Fruit fly (Drosophila melanogaster): Measurements from ENCODE around the gene wkd.

wkd gene

dm6 chr3R:11617849-11618248 is 36.5 kb downstream of the wkd start (continued):
- TF ChIP-seq CG33213 (GFP tag; optimal IDR thresholded peaks at IDR 0.05) (no peak), CG17612 (GFP tag; IDR thresholded peaks at IDR 0.05) (no peak)

dm6 chr3R:11618879-11619278 is 37.5 kb downstream of the wkd start:
- peak; percentile 72 for TF ChIP-seq crol (GFP tag; IDR thresholded peaks at IDR 0.05)
- TF ChIP-seq sisA (GFP tag; IDR thresholded peaks at IDR 0.05) = no peak
- TF ChIP-seq Poxn (GFP tag; IDR thresholded peaks at IDR 0.05) = no peak
- no peak for TF ChIP-seq oc (tag; optimal IDR thresholded peaks at IDR 0.05)
- no peak for TF ChIP-seq Ets97D (GFP tag; optimal IDR thresholded peaks at IDR 0.05)
- TF ChIP-seq Stat92E (GFP tag; optimal IDR thresholded peaks at IDR 0.05) = no peak
- TF ChIP-seq Hr51 (GFP tag; optimal IDR thresholded peaks at IDR 0.05) = no peak
- TF ChIP-seq nerfin-1 (tag; optimal IDR thresholded peaks at IDR 0.05) = peak; percentile 72
- no peak for TF ChIP-seq CG13296 (GFP tag; optimal IDR thresholded peaks at IDR 0.05)
- TF ChIP-seq CG31388 (GFP tag; optimal IDR thresholded peaks at IDR 0.05) = no peak
- no peak for TF ChIP-seq slbo (GFP tag; IDR thresholded peaks at IDR 0.05)
- TF ChIP-seq CG12744 (GFP tag; optimal IDR thresholded peaks at IDR 0.05) = no peak
- TF ChIP-seq dpn (GFP tag; optimal IDR thresholded peaks at IDR 0.05) = no peak
- peak; percentile 4 for TF ChIP-seq zen (tag; optimal IDR thresholded peaks at IDR 0.05)
- TF ChIP-seq CG11560 (tag; IDR thresholded peaks at IDR 0.05) = no peak
- TF ChIP-seq schlank (tag; optimal IDR thresholded peaks at IDR 0.05) = no peak
- no peak for TF ChIP-seq CG1233 (GFP tag; optimal IDR thresholded peaks at IDR 0.05)
- TF ChIP-seq CG11093 (GFP tag; IDR thresholded peaks at IDR 0.05) = no peak
- TF ChIP-seq CG12769 (tag; optimal IDR thresholded peaks at IDR 0.05) = no peak
- peak; percentile 97 for TF ChIP-seq CG15073 (GFP tag; optimal IDR thresholded peaks at IDR 0.05)
- no peak for TF ChIP-seq CG4360 (GFP tag; IDR thresholded peaks at IDR 0.05)
- TF ChIP-seq chm (GFP tag; IDR thresholded peaks at IDR 0.05) = peak; percentile 55; the same call in 1 of the 2 replicates
- TF ChIP-seq D (optimal IDR thresholded peaks at IDR 0.05) = peak; percentile 17
- TF ChIP-seq D (GFP tag; optimal IDR thresholded peaks at IDR 0.05) = no peak
- no peak for TF ChIP-seq CG6765 (GFP tag; optimal IDR thresholded peaks at IDR 0.05)
- 0 out of 3 replicates have a peak, but pooled peaks have one; percentile 46 for TF ChIP-seq CG2199 (GFP tag; IDR thresholded peaks at IDR 0.05)
- no peak for TF ChIP-seq pros (GFP tag; optimal IDR thresholded peaks at IDR 0.05)
- TF ChIP-seq bbx (GFP tag; IDR thresholded peaks at IDR 0.05; ENCODE audit: partially characterized antibody) = no peak
- no peak for TF ChIP-seq dmrt11E (tag; optimal IDR thresholded peaks at IDR 0.05)
- TF ChIP-seq gro (GFP tag; optimal IDR thresholded peaks at IDR 0.05) = no peak
- no peak for TF ChIP-seq CG10267 (tag; optimal IDR thresholded peaks at IDR 0.05)
- TF ChIP-seq Spps (tag; optimal IDR thresholded peaks at IDR 0.05) = no peak
- no peak for TF ChIP-seq pan (optimal IDR thresholded peaks at IDR 0.05)
- peak in 1 of 2 experiments; percentile 21 for TF ChIP-seq pan (GFP tag; optimal IDR thresholded peaks at IDR 0.05 in 1 of 2, IDR thresholded peaks at IDR 0.05 in 1 of 2)
- no peak for TF ChIP-seq mam (GFP tag; optimal IDR thresholded peaks at IDR 0.05)
- TF ChIP-seq Doc2 (GFP tag; IDR thresholded peaks at IDR 0.05) = no peak
- no peak for TF ChIP-seq Asciz (GFP tag; optimal IDR thresholded peaks at IDR 0.05)
- TF ChIP-seq E2f2 (GFP tag; IDR thresholded peaks at IDR 0.05) = no peak
- no peak for TF ChIP-seq CG32532 (GFP tag; IDR thresholded peaks at IDR 0.05)
- TF ChIP-seq ro (GFP tag; IDR thresholded peaks at IDR 0.05) = no peak
- no peak for TF ChIP-seq CG1603 (tag; optimal IDR thresholded peaks at IDR 0.05)
- no peak for TF ChIP-seq CG13775 (GFP tag; optimal IDR thresholded peaks at IDR 0.05)
- TF ChIP-seq dysf (GFP tag; IDR thresholded peaks at IDR 0.05) = 0 out of 3 replicates have a peak, but pooled peaks have one; percentile 8
- 0 out of 2 replicates have a peak, but pooled peaks have one; percentile 9 for TF ChIP-seq CG1024 (GFP tag; IDR thresholded peaks at IDR 0.05)
- TF ChIP-seq croc (GFP tag; conservative IDR thresholded peaks at IDR 0.05) = no peak
- peak; percentile 1 for TF ChIP-seq CG8388 (GFP tag; optimal IDR thresholded peaks at IDR 0.05)
- TF ChIP-seq so (GFP tag; IDR thresholded peaks at IDR 0.05) = no peak
- no peak for TF ChIP-seq CG18764 (GFP tag; optimal IDR thresholded peaks at IDR 0.05)

Data from whole organism, embryonic.